Fruit fly (Drosophila melanogaster): ENCODE data around the gene TfIIA-L.
A peak's percentile ranks its signal among the peaks of the same experiment; 100 is the strongest.

TfIIA-L gene

DNA sequence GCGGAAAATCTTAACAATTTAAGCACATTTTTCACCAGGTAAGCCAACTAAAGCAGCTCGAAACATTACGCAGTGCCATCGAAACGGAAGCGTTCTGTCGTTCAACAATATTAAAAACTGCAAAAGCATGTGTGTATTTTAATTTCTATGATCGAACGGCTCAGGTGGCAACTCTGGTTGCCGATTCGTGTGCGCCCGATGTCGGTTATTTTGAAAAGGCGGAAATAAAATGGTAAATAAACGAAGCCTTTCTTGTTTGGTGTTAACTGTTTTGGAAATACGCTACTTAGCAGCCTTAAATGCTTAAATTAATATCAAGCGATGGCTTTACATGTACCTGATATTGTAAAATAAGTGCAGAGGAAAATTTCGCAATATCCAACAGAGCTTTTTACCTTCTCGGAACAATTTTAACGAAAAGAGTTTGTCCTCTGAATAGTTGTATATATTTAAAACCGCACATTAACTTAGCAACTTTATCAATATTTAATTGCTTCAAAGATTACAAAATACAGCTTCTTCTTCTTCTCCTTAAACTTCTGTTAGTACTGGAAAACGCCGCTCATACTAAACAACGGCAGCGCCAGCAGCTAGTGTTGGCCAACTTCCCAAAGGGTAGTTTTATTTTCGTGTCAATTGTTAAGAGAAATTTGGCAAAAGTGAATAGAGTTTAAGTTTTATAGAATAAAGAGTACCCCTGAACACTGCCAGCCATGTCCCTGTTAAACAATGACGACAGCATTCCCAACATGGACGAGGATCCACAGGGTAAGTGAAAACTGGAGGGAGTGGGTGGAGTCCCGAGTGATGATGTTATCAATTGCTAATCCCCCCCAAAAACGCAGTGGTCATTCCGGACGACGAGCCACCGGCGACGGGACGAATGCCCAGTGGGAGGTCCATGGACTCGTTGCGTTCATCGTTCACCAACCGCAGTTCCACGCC is 22.5 kb downstream of the TfIIA-L start, which contains the start of gene CG5934:
TSS of gene CG5934 (plus strand) at position 588 of the 945 bp plus-strand sequence.
- TF ChIP-seq ovo (GFP tag; optimal IDR thresholded peaks at IDR 0.05) = no peak
- TF ChIP-seq CG33017 (tag; optimal IDR thresholded peaks at IDR 0.05) = peak; percentile 21
- TF ChIP-seq Clk (GFP tag; optimal IDR thresholded peaks at IDR 0.05) = peak; percentile 1
- TF ChIP-seq CG1620 (GFP tag; optimal IDR thresholded peaks at IDR 0.05) = peak; percentile 86
- peak; percentile 64 for TF ChIP-seq pad (GFP tag; optimal IDR thresholded peaks at IDR 0.05)
- peak; percentile 18 for TF ChIP-seq CG11617 (GFP tag; optimal IDR thresholded peaks at IDR 0.05)
- peak; percentile 80 for TF ChIP-seq CG14711 (tag; optimal IDR thresholded peaks at IDR 0.05)
- TF ChIP-seq CG7101 (tag; optimal IDR thresholded peaks at IDR 0.05) = peak; percentile 65
- no peak for TF ChIP-seq kay (GFP tag; ENCODE audit: borderline replicate concordance)
- TF ChIP-seq cic (GFP tag; optimal IDR thresholded peaks at IDR 0.05) = peak; percentile 33
- peak; percentile 64 for TF ChIP-seq Mnt (GFP tag; optimal IDR thresholded peaks at IDR 0.05)
- TF ChIP-seq Crg-1 (GFP tag; optimal IDR thresholded peaks at IDR 0.05) = peak; percentile 82
- peak; percentile 30 for TF ChIP-seq CG7045 (GFP tag; optimal IDR thresholded peaks at IDR 0.05)
- no peak for TF ChIP-seq CG5204 (GFP tag; optimal IDR thresholded peaks at IDR 0.05)
- TF ChIP-seq toe (GFP tag; optimal IDR thresholded peaks at IDR 0.05) = peak; percentile 36
- TF ChIP-seq tj (GFP tag; optimal IDR thresholded peaks at IDR 0.05) = no peak
- peak; percentile 71 for TF ChIP-seq CG12768 (GFP tag; optimal IDR thresholded peaks at IDR 0.05)
- peak; percentile 71 for TF ChIP-seq Hr96 (GFP tag; optimal IDR thresholded peaks at IDR 0.05)
- TF ChIP-seq cnc (optimal IDR thresholded peaks at IDR 0.05) = no peak

DNA sequence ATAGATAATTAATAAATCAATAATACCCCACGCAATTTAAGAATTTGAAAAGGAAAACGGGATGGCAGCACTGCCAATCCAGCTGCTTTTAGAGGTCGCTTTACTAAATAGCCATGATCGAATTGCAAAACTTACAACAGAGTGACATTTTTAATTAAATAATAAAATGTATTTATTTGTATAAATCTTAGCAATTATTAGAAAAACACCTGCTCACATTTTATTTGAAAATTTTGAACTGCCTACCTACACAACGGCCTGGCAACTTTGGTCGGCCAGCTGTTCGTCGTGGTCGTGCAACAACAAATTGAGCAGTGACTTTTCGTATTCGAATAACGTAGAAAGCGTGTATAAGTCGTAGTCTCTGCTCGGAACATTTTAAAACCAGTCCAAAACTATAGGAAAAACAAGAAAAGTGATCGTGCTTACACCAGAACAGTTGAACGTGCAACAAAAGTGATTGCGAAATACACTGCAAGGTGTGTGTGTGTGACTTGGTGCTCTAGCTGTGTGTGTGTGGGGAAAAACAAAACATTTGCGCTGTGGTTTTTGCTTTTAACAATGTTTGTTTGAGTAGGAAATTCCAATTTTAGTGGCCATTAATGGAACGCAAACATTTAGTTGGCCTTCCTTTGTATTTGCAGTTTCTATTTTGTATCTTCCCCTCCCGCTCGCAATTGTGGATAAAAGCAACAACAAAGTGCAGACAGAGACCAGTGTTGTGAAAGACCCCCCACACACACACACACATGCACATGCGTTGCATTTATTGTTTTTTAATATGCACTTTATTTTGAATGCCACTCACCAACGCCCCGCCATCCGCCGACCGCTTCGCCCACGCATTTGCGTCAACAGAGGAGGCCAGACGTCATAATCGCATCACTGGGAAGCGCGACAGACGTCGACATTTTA is 23.9 kb downstream of the TfIIA-L start, which contains the start of gene CG5938:
TSS of gene CG5938 (plus strand) at position 262 of the 915 bp plus-strand sequence.
- TF ChIP-seq CG7045 (GFP tag; optimal IDR thresholded peaks at IDR 0.05) (peak; percentile 16), Mnt (GFP tag; optimal IDR thresholded peaks at IDR 0.05) (peak; percentile 40), Crg-1 (GFP tag; optimal IDR thresholded peaks at IDR 0.05) (no peak), cnc (optimal IDR thresholded peaks at IDR 0.05) (no peak), kay (GFP tag; ENCODE audit: borderline replicate concordance) (no peak), toe (GFP tag; optimal IDR thresholded peaks at IDR 0.05) (peak; percentile 36), pad (GFP tag; optimal IDR thresholded peaks at IDR 0.05) (peak; percentile 64), CG14711 (tag; optimal IDR thresholded peaks at IDR 0.05) (peak; percentile 58), CG7101 (tag; optimal IDR thresholded peaks at IDR 0.05) (peak; percentile 22), ovo (GFP tag; optimal IDR thresholded peaks at IDR 0.05) (peak; percentile 20), CG12768 (GFP tag; optimal IDR thresholded peaks at IDR 0.05) (peak; percentile 72), CG5204 (GFP tag; optimal IDR thresholded peaks at IDR 0.05) (no peak), bab1 (GFP tag; optimal IDR thresholded peaks at IDR 0.05) (no peak), CG1620 (GFP tag; optimal IDR thresholded peaks at IDR 0.05) (no peak), Clk (GFP tag; optimal IDR thresholded peaks at IDR 0.05) (no peak), CG11617 (GFP tag; optimal IDR thresholded peaks at IDR 0.05) (peak; percentile 36), cic (GFP tag; optimal IDR thresholded peaks at IDR 0.05) (peak; percentile 78), CG33017 (tag; optimal IDR thresholded peaks at IDR 0.05) (peak; percentile 12), tj (GFP tag; optimal IDR thresholded peaks at IDR 0.05) (peak; percentile 24), Hr96 (GFP tag; optimal IDR thresholded peaks at IDR 0.05) (no peak)

DNA sequence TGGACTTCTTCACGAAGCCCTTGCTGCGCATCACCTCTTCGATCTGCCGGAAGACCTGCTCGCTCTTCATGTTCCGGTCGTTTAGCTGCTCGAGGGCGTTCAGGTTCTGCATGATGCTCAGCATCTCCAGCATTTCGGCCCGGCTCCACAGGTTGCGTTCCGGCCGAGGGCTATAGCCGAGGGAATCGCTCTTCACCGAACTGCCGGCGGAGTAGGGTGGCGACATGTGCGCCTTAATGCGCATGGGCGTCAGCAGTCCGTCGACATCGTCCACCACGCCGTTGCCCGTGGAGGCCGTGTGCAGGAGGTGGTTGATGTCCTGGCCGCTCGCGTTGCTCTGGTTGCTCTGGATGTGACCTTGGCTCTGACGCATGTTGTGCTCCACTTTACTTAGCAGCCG is 28.6 kb downstream of the TfIIA-L start:
- TF ChIP-seq cic (GFP tag; optimal IDR thresholded peaks at IDR 0.05) (no peak), ovo (GFP tag; optimal IDR thresholded peaks at IDR 0.05) (no peak), Mnt (GFP tag; optimal IDR thresholded peaks at IDR 0.05) (no peak), CG11617 (GFP tag; optimal IDR thresholded peaks at IDR 0.05) (no peak), toe (GFP tag; optimal IDR thresholded peaks at IDR 0.05) (no peak), cnc (optimal IDR thresholded peaks at IDR 0.05) (no peak), tj (GFP tag; optimal IDR thresholded peaks at IDR 0.05) (no peak), CG12768 (GFP tag; optimal IDR thresholded peaks at IDR 0.05) (no peak), kay (GFP tag; ENCODE audit: borderline replicate concordance) (no peak), pad (GFP tag; optimal IDR thresholded peaks at IDR 0.05) (no peak), CG7101 (tag; optimal IDR thresholded peaks at IDR 0.05) (no peak), CG14711 (tag; optimal IDR thresholded peaks at IDR 0.05) (no peak)

DNA sequence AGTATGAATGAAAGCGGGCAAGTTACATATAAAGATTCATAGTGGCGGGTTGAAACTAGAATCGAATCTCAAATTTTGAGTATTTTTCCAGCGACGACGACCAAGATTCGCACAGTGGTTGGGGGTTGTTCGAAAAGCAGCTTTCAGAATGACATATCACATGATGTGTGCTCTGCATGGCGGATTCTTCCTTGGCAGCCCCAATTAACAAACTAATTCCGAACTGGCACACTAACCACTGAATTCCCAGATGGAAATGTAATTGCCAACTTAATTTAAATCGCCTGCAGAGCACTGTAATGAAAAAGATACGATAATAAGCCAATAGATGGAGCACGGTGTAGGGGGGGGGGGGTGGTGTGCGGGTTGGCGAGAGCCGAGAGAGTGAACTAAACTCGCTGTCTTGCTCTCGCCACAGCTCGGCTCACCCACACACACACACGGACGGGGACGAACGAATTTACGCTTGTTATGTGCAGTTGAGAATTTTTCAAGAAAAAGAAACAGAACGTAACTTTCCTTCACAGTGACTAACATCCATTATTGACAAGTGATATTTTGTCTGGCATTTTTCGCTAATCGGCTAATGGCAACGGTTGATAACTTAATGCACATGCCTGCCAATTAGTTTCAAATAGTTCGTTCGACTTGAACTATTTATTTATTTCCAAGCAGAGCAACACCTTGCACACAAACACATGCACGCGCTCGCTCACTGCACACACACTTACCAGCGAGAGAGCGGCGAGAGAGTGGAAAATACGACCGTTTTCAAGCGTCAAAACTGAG is 30.3 kb downstream of the TfIIA-L start:
- TF ChIP-seq CG11617 (GFP tag; optimal IDR thresholded peaks at IDR 0.05) (peak; percentile 74), CG12768 (GFP tag; optimal IDR thresholded peaks at IDR 0.05) (peak; percentile 93), Mnt (GFP tag; optimal IDR thresholded peaks at IDR 0.05) (peak; percentile 70), CG5204 (GFP tag; optimal IDR thresholded peaks at IDR 0.05) (peak; percentile 79), pad (GFP tag; optimal IDR thresholded peaks at IDR 0.05) (peak; percentile 63), kay (GFP tag; ENCODE audit: borderline replicate concordance) (no peak), tj (GFP tag; optimal IDR thresholded peaks at IDR 0.05) (peak; percentile 52), bab1 (GFP tag; optimal IDR thresholded peaks at IDR 0.05) (peak; percentile 81), cic (GFP tag; optimal IDR thresholded peaks at IDR 0.05) (peak; percentile 96), CG1620 (GFP tag; optimal IDR thresholded peaks at IDR 0.05) (peak; percentile 47), Clk (GFP tag; optimal IDR thresholded peaks at IDR 0.05) (peak; percentile 70), CG14711 (tag; optimal IDR thresholded peaks at IDR 0.05) (peak; percentile 83), CG33017 (tag; optimal IDR thresholded peaks at IDR 0.05) (peak; percentile 92), Hr96 (GFP tag; optimal IDR thresholded peaks at IDR 0.05) (peak; percentile 87), CG7045 (GFP tag; optimal IDR thresholded peaks at IDR 0.05) (peak; percentile 81), ovo (GFP tag; optimal IDR thresholded peaks at IDR 0.05) (peak; percentile 19), cnc (optimal IDR thresholded peaks at IDR 0.05) (no peak), Crg-1 (GFP tag; optimal IDR thresholded peaks at IDR 0.05) (peak; percentile 81), CG7101 (tag; optimal IDR thresholded peaks at IDR 0.05) (peak; percentile 90), toe (GFP tag; optimal IDR thresholded peaks at IDR 0.05) (peak; percentile 58)

All from whole organism, adult.